Worm (Caenorhabditis elegans): ENCODE results near the gene osm-6.

Gene osm-6

ce11 chrV:11927346-11927745, at the start of gene osm-6:
osm-6 (minus strand) TSS chrV:11927446.
- TF ChIP-seq him-1 (tag; optimal IDR thresholded peaks at IDR 0.05), result no peak
- TF ChIP-seq W03F9.2 (tag; optimal IDR thresholded peaks at IDR 0.05), result no peak
- no peak for TF ChIP-seq dao-5 (tag; optimal IDR thresholded peaks at IDR 0.05)

ce11 chrV:11976734-11977133, 49.5 kb upstream of the osm-6 start:
- TF ChIP-seq W03F9.2 (tag; optimal IDR thresholded peaks at IDR 0.05) (no peak), dao-5 (tag; optimal IDR thresholded peaks at IDR 0.05) (no peak)

DNA sequence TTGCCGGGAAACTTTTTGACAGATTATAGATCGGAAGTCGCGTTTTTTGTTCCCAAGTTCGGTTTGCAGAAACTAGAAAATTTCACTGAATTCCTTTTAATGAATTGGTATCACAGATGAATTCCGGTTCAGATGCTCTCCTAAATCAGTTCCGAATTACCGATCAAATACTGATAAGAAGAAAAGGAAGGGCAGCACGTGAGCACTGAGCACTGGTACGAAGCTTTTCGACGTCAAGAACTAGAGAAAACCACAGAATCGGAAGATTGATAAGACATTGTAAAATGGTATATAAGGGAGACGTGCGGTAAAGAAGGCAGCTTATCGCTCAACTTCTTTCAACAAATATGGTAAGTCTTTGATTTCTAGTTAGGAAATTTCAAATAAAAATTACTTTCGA, 48.0 kb upstream of the osm-6 start, which contains the start of gene cpr-1:
cpr-1 (plus strand) TSS at position 319 of the 400 bp plus-strand sequence.
- TF ChIP-seq W03F9.2 (tag; optimal IDR thresholded peaks at IDR 0.05) (no peak), him-1 (tag; optimal IDR thresholded peaks at IDR 0.05) (no peak), dao-5 (tag; optimal IDR thresholded peaks at IDR 0.05) (no peak)

- TF ChIP-seq dao-5 (tag; optimal IDR thresholded peaks at IDR 0.05) (no peak), W03F9.2 (tag; optimal IDR thresholded peaks at IDR 0.05) (no peak), him-1 (tag; optimal IDR thresholded peaks at IDR 0.05) (no peak)
Measured at ce11 chrV:11964723-11965122, 37.5 kb upstream of the osm-6 start, which contains the start of gene F58H1.7. F58H1.7 (minus strand) TSS chrV:11964823.

DNA sequence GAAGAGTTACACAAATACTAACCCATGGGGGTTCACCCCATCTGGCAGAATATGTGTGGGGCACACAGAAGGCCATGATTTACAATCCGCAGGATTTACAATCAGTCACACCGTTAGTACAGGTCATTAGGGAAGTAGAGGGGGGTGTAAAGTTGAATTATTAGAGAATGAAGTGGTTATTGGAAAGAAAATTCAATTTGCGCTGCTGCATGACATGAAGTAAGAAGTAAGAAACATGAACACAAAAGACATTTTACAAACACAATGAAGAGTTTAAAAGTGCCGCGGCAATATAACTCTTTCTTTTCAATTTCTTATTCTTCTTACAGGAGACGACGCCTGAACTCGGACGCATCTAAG, 33.6 kb upstream of the osm-6 start:
- TF ChIP-seq W03F9.2 (tag; optimal IDR thresholded peaks at IDR 0.05), result no peak
- TF ChIP-seq him-1 (tag; optimal IDR thresholded peaks at IDR 0.05), result no peak
- no peak for TF ChIP-seq dao-5 (tag; optimal IDR thresholded peaks at IDR 0.05)

DNA sequence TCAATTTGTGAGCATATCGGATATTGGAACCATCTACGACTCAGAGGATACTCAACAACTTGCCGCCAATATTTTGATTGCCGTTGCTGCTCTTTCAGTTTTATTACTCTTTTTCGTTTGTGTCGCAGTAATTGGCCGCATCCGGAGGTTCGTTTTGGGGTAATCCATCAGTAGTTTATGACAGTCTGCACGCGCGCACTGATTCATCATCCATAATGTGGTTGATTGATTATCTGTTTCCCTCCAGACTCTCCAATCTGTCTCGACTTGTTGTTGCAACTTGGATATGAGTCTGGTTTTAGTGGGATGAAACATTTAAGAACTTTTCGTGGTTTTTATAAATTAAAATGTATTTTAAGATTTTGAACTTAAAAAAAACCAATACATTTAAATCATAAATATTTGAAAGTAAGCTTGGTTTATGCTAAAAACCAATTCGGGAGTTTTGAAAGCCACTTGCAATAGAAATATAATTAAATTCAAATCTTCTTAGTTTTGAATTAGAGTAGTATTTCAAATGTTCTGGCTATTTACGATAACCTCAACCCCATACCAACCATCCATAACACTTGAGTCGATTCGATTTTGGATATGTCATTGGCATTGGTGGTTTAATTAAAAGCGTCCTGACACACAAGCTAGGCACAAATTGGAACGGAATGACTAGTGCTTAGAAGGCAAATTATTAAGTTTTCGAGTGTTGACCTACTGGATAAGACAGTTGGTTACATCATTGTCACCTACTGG, 33.0 kb upstream of the osm-6 start:
- TF ChIP-seq him-1 (tag; optimal IDR thresholded peaks at IDR 0.05) (no peak), W03F9.2 (tag; optimal IDR thresholded peaks at IDR 0.05) (no peak), dao-5 (tag; optimal IDR thresholded peaks at IDR 0.05) (no peak)

DNA sequence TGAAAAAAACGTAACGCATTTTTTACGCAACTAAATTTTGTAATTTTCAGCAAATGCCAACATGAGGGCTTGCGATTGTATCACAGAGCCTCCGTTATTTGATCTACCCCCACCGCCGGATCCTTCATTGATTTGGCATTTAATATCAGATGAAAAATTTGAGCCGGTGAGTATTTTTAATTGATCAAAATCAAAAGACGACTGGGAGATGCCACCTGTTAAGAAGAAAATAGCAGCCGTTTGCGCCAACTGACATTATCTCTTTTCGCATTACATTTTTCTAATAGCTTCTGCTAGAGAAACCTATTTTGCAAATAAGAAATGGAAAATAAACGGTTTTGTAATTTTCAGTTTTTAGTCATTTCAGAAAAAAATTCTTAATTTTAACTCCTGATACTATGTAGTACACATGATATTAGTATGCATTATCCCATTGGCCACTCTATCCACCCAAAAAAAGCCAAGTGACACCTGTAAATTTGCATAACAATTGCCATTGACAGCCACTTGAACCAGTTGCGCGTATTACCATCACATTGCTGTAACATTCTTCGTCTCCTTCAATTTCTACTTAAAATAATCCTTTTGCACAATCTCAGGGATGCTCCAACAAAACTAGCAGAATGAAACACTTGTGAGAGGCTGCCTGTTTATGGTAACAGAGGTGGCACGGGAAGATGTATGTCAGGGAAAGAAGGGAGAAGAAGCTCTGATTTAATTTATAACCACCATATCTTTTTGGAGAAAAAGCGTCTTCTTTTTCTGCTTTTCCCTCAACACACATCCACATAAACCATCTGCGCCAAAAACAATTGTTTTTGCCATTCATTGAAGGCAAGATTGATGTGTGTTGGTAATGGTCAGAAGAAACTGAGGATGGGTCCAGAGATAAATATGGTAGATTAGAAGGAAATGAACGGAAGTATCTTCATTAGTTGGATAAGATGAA, 31.4 kb upstream of the osm-6 start, which contains the start of gene F58H1.5:
F58H1.5 (plus strand) TSS at position 51 of the 949 bp plus-strand sequence.
- TF ChIP-seq him-1 (tag; optimal IDR thresholded peaks at IDR 0.05) (no peak), W03F9.2 (tag; optimal IDR thresholded peaks at IDR 0.05) (no peak), dao-5 (tag; optimal IDR thresholded peaks at IDR 0.05) (no peak)

DNA sequence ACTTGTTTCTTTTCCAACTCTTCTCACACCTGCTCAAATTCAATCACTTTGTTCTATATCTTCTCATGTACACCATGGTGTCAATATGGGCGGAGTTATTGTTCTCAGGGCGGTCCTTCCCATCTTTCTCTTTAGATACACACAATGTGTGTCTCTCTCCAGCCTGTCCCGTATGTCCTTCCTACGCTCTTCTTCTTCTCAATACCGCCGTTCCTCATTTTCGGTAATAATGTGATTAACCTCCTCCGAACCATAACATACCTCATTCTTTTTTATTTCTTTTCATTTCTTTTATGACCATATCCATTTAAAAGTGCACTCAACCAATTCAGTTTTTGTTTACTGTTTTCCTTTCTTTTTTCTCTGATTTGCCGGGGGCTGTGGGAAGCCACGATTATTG, 28.4 kb upstream of the osm-6 start:
- TF ChIP-seq dao-5 (tag; optimal IDR thresholded peaks at IDR 0.05), result no peak
- no peak for TF ChIP-seq W03F9.2 (tag; optimal IDR thresholded peaks at IDR 0.05)
- TF ChIP-seq him-1 (tag; optimal IDR thresholded peaks at IDR 0.05), result no peak

DNA sequence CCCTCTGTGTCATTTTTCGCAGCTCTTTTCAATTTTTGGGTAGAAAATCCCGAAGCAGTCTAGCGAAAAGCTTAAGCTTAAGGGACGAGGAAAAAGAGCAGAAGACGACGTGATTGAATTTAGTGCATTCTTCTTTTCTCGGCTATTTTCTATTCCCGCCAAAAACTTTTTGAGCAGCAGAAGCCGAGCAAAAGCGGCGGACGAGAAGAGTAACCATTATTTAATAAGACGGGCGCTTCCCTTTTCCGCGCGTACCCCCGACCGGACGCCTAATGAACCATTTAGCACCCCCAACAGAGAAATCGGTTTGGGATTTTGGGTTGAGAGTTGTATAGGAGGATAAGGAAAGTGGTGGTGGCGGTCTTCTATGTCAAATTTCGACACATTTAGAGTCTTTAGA, 26.4 kb upstream of the osm-6 start:
- no peak for TF ChIP-seq W03F9.2 (tag; optimal IDR thresholded peaks at IDR 0.05)
- TF ChIP-seq dao-5 (tag; optimal IDR thresholded peaks at IDR 0.05), result no peak
- no peak for TF ChIP-seq him-1 (tag; optimal IDR thresholded peaks at IDR 0.05)

DNA sequence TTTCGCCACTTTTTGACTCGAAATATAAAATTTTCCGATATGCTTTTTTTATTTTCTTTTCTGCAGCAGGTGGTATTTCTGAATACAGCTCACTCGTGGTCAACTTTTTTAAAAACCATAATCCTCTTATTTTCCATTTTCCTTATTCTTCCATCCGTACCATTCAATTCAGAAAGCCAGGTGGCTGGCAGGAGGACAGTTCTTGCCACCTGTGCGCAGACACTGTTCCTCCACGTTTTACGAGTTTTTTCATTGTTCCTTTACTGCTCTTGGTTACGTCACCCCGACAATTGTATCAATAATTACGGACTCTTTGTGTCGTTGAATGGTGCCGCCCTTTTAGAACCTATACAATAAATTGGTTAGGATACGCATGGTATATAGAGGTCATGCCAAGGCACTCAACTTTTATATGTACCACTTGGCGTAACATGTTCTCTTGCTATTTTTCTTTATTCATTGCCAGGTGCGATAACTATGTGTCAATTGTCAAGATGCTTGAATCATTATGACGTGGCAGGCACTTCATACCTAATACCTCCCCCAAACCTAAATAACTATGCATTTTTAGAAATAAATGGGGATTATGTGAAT, 25.7 kb upstream of the osm-6 start:
- no peak for TF ChIP-seq him-1 (tag; optimal IDR thresholded peaks at IDR 0.05)
- TF ChIP-seq W03F9.2 (tag; optimal IDR thresholded peaks at IDR 0.05), result no peak
- no peak for TF ChIP-seq dao-5 (tag; optimal IDR thresholded peaks at IDR 0.05)

- TF ChIP-seq W03F9.2 (tag; optimal IDR thresholded peaks at IDR 0.05) (no peak), him-1 (tag; optimal IDR thresholded peaks at IDR 0.05) (no peak), dao-5 (tag; optimal IDR thresholded peaks at IDR 0.05) (no peak)
Measured at ce11 chrV:11951227-11951626, 24.0 kb upstream of the osm-6 start.

- TF ChIP-seq him-1 (tag; optimal IDR thresholded peaks at IDR 0.05) (no peak), dao-5 (tag; optimal IDR thresholded peaks at IDR 0.05) (no peak)
Measured at ce11 chrV:11949509-11950117, 22.4 kb upstream of the osm-6 start.

DNA sequence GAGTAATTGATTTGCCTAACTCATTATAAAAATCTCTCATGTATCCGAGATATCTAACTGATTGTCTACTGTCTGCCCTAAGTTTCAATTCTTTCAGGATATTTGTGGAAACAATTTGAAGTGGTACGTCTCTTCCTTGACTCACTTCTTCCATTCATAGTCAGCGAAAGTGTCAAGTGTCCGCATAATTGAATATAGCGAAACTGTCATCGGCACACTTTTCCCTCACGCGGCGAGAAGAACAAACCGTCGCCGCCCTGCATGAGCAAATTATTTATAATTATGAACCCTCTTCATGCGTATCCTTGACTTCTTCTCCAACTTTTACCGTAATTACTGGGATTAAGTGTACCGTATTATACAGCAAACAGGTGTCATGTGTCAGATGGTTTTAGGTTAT, 21.3 kb upstream of the osm-6 start:
- TF ChIP-seq him-1 (tag; optimal IDR thresholded peaks at IDR 0.05) (no peak), W03F9.2 (tag; optimal IDR thresholded peaks at IDR 0.05) (no peak), dao-5 (tag; optimal IDR thresholded peaks at IDR 0.05) (no peak)

All from whole organism, L4/young adult.